Worm (Caenorhabditis elegans): ENCODE measurements around the gene evl-20.

The evl-20 gene

DNA sequence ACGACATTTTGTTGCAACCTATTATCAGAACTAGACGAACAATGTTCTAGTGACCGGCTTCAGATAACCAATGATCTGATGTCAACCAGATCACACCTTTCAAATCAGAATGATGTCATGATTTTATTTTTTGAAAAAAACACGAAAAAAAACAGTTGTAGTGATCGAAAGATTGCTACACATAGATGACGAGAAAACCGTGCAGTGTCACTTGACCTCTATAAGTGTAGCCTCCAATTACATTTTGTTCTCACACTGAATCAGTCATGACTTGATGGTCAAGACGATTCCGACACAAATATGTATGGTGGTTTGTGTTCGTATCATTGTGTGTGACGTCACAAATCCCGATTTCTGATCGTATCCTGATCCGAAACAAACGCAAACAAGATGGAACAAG lies 4.0 kb upstream of the evl-20 start:
- no peak for TF ChIP-seq hnd-1 (tag; optimal IDR thresholded peaks at IDR 0.05)
- no peak for TF ChIP-seq flt-1 (GFP tag; IDR thresholded peaks at IDR 0.05)
- no peak for TF ChIP-seq ets-7 (tag; optimal IDR thresholded peaks at IDR 0.05)
- TF ChIP-seq tra-4 (tag; optimal IDR thresholded peaks at IDR 0.05), result no peak
- TF ChIP-seq F13C5.2 (tag; optimal IDR thresholded peaks at IDR 0.05), result no peak

- TF ChIP-seq flt-1 (GFP tag; IDR thresholded peaks at IDR 0.05) (no peak), ceh-36 (tag; optimal IDR thresholded peaks at IDR 0.05) (no peak), sea-1 (GFP tag; conservative IDR thresholded peaks at IDR 0.05) (no peak), ceh-13 (GFP tag; optimal IDR thresholded peaks at IDR 0.05) (no peak), ama-1 (optimal IDR thresholded peaks at IDR 0.05) (no peak), hnd-1 (tag; optimal IDR thresholded peaks at IDR 0.05) (no peak), aly-1 (tag; optimal IDR thresholded peaks at IDR 0.05) (no peak), scrt-1 (GFP tag; IDR thresholded peaks at IDR 0.05) (no peak), hmbx-1 (tag; optimal IDR thresholded peaks at IDR 0.05) (no peak), pes-1 (GFP tag; IDR thresholded peaks at IDR 0.05) (no peak)
Observed at ce11 chrII:8440792-8441191, 3.3 kb upstream of the evl-20 start.

DNA sequence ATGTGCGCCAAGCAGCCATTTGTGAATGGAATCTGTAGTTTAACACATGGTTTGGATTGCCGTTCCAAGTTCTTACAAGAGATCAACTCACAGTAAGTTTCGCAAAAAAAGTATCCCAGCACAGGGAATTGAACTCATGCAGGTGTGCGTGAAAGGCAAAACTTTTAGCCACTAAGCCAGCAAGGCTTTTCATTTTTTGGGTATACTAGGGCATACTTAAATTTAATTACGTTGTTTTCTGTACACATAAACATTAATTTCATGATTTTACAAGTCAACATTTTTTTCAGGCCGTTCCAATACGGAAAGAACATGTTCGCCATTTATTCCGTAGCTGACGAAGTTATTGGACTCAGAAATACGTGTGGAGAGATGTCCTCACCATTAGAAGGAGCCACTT lies 2.6 kb upstream of the evl-20 start:
- TF ChIP-seq ets-7 (tag; optimal IDR thresholded peaks at IDR 0.05), result no peak
- no peak for TF ChIP-seq F13C5.2 (tag; optimal IDR thresholded peaks at IDR 0.05)

ce11 chrII:8442176-8442575 lies 1.9 kb upstream of the evl-20 start:
- TF ChIP-seq scrt-1 (GFP tag; IDR thresholded peaks at IDR 0.05), result no peak
- TF ChIP-seq F13C5.2 (tag; optimal IDR thresholded peaks at IDR 0.05), result peak; percentile 59
- TF ChIP-seq tbx-11 (GFP tag; IDR thresholded peaks at IDR 0.05), result peak; percentile 19; the same call in 1 of the 2 replicates
- no peak for TF ChIP-seq ets-7 (tag; optimal IDR thresholded peaks at IDR 0.05)
- peak; percentile 39 for TF ChIP-seq hmg-4 (GFP tag; optimal IDR thresholded peaks at IDR 0.05)

DNA sequence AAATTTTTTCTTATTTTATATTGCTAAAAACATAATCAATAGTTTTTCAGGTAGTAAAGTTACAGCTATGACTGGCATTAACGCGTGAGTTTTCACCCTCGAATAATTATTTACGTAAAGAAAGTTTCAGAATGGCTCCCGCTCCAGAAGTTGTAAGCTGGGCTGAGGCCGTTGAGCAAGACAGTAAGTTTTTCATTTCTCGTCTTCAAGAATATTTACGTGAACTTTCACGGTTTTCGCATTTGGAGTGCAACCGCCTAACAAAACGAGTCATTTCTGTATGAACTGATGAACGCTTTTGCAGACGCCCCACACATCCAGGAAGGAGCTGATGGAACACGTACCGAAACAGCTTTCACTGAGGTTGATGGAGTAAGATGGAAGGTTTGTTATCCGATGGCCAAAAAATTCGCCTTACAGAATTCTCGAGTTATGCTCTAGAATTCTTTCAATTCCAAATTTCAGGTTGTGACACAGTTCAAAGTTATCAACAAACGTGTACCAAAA lies 1.3 kb upstream of the evl-20 start, which contains the start of gene eif-3.G:
TSS of gene eif-3.G (plus strand) at position 51 of the 507 bp plus-strand sequence.
- TF ChIP-seq scrt-1 (GFP tag; IDR thresholded peaks at IDR 0.05) (no peak), F13C5.2 (tag; optimal IDR thresholded peaks at IDR 0.05) (no peak), hmg-4 (GFP tag; optimal IDR thresholded peaks at IDR 0.05) (no peak), ceh-36 (tag; optimal IDR thresholded peaks at IDR 0.05) (no peak), pes-1 (GFP tag; IDR thresholded peaks at IDR 0.05) (no peak), tra-4 (tag; optimal IDR thresholded peaks at IDR 0.05) (no peak), tbx-37 (GFP tag; conservative IDR thresholded peaks at IDR 0.05) (no peak)

DNA sequence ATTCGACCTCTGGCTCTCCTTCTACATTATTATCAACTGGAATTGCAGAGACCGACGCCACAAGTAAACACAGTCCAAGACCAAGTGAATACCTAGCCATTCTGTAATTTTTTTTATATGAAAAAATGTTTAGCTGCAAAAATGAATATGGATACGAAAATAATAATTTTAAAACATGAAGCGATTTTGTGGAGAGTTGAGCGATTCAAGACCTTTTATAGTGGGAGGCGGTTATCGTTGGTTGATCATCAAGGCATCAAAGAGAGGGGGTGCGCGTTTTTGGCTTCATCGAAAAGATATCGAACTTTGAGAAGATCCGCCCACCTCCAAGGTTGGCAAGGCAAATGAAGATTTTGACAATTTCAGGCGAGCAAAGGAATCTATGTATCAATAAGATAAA lies 2.6 kb downstream of the evl-20 start, which contains the start of gene cut-3:
TSS of gene cut-3 (minus strand) at position 101 of the 400 bp plus-strand sequence.
- TF ChIP-seq ets-7 (tag; optimal IDR thresholded peaks at IDR 0.05) (no peak), ama-1 (optimal IDR thresholded peaks at IDR 0.05) (no peak), sea-1 (GFP tag; conservative IDR thresholded peaks at IDR 0.05) (no peak), hmbx-1 (tag; optimal IDR thresholded peaks at IDR 0.05) (no peak), tbx-37 (GFP tag; conservative IDR thresholded peaks at IDR 0.05) (no peak), hmg-4 (GFP tag; optimal IDR thresholded peaks at IDR 0.05) (no peak), hnd-1 (tag; optimal IDR thresholded peaks at IDR 0.05) (no peak), tbx-11 (GFP tag; IDR thresholded peaks at IDR 0.05) (no peak), ceh-13 (GFP tag; optimal IDR thresholded peaks at IDR 0.05) (no peak), ceh-36 (tag; optimal IDR thresholded peaks at IDR 0.05) (no peak)

- TF ChIP-seq tbx-11 (GFP tag; IDR thresholded peaks at IDR 0.05) (no peak), pes-1 (GFP tag; IDR thresholded peaks at IDR 0.05) (no peak), tbx-37 (GFP tag; conservative IDR thresholded peaks at IDR 0.05) (no peak), flt-1 (GFP tag; IDR thresholded peaks at IDR 0.05) (no peak), F13C5.2 (tag; optimal IDR thresholded peaks at IDR 0.05) (no peak), ceh-36 (tag; optimal IDR thresholded peaks at IDR 0.05) (no peak)
Observed at ce11 chrII:8449660-8450118, 5.6 kb downstream of the evl-20 start, which contains the start of gene F22B5.4. Gene F22B5.4, plus strand, starts transcription at chrII:8449710.

DNA sequence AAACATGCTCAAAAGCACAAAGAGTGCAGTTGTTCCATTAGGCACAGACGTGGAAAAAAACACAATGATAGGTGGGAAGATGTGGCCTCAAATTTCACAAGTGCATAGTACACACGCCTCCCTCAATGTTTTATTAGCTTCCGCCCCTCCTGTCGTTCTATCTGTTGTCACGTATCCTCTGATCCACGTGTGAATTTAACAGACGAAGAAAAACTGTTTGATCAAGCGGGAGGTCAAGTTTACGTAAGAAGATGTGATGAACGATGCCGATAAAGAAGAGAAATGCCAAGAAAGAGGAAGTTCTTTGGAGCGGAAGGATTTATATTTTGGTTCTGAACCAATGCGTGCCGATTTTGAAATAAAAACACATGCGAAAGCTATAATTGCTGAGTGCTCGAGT lies 6.6 kb downstream of the evl-20 start:
- no peak for TF ChIP-seq aly-1 (tag; optimal IDR thresholded peaks at IDR 0.05)
- no peak for TF ChIP-seq tbx-37 (GFP tag; conservative IDR thresholded peaks at IDR 0.05)
- TF ChIP-seq scrt-1 (GFP tag; IDR thresholded peaks at IDR 0.05), result no peak
- no peak for TF ChIP-seq ama-1 (optimal IDR thresholded peaks at IDR 0.05)
- no peak for TF ChIP-seq F13C5.2 (tag; optimal IDR thresholded peaks at IDR 0.05)
- TF ChIP-seq hmbx-1 (tag; optimal IDR thresholded peaks at IDR 0.05), result no peak
- TF ChIP-seq B0310.2 (tag; optimal IDR thresholded peaks at IDR 0.05), result no peak
- TF ChIP-seq ceh-13 (GFP tag; optimal IDR thresholded peaks at IDR 0.05), result no peak
- no peak for TF ChIP-seq hnd-1 (tag; optimal IDR thresholded peaks at IDR 0.05)

ce11 chrII:8451425-8451824 lies 7.3 kb downstream of the evl-20 start:
- TF ChIP-seq scrt-1 (GFP tag; IDR thresholded peaks at IDR 0.05), result no peak
- no peak for TF ChIP-seq tra-4 (tag; optimal IDR thresholded peaks at IDR 0.05)
- TF ChIP-seq sea-1 (GFP tag; conservative IDR thresholded peaks at IDR 0.05), result no peak
- no peak for TF ChIP-seq ceh-36 (tag; optimal IDR thresholded peaks at IDR 0.05)
- no peak for TF ChIP-seq ama-1 (optimal IDR thresholded peaks at IDR 0.05)
- TF ChIP-seq B0310.2 (tag; optimal IDR thresholded peaks at IDR 0.05), result no peak
- no peak for TF ChIP-seq ets-7 (tag; optimal IDR thresholded peaks at IDR 0.05)
- TF ChIP-seq pes-1 (GFP tag; IDR thresholded peaks at IDR 0.05), result no peak
- TF ChIP-seq tbx-37 (GFP tag; conservative IDR thresholded peaks at IDR 0.05), result no peak
- TF ChIP-seq aly-1 (tag; optimal IDR thresholded peaks at IDR 0.05), result no peak
- no peak for TF ChIP-seq hmg-4 (GFP tag; optimal IDR thresholded peaks at IDR 0.05)
- no peak for TF ChIP-seq tbx-11 (GFP tag; IDR thresholded peaks at IDR 0.05)

Data from whole organism, early embryonic.